Worm (Caenorhabditis elegans) whole organism, L4 larva: ENCODE results near the gene rab-18.

Experiments used
- F10B5.3 ChIP-seq: sonication (generic microtip); optimal IDR thresholded peaks from 2 replicates; lab custom pipeline; 2016; ENCODE audit warnings: mild to moderate bottlenecking, missing genetic modification characterization, missing compliant biosample characterization
- ZK546.5 ChIP-seq, 2 experiments: sonication (generic microtip); optimal IDR thresholded peaks; 2 replicates each; lab custom pipeline; 2017; ENCODE audit warnings: missing biosample characterization in 2 of 2, missing genetic modification characterization in 2 of 2
- ceh-20 ChIP-seq: fragments of 200-800 bp; sonication (Bioruptor generic); IDR thresholded peaks from 2 replicates; pipeline ENCODE4 v1.3.6; 2022; ENCODE audit warnings: missing genetic modification reagents, missing genetic modification characterization, missing compliant biosample characterization
- daf-12 ChIP-seq: fragments of 150-350 bp; optimal IDR thresholded peaks from 2 replicates; lab custom pipeline; 2014; ENCODE audit warnings: missing biosample characterization, missing genetic modification reagents, missing genetic modification characterization
- gei-8 ChIP-seq: fragments of 200-800 bp; sonication (Bioruptor generic); optimal IDR thresholded peaks from 2 replicates; lab custom pipeline; 2018; ENCODE audit warnings: mild to moderate bottlenecking, missing genetic modification characterization, missing compliant biosample characterization
- hif-1 ChIP-seq, 2 experiments: sonication (generic microtip); optimal IDR thresholded peaks; 2 replicates each; lab custom pipeline; 2016 to 2017; ENCODE audit warnings: missing compliant biosample characterization in 2 of 2, missing genetic modification characterization in 2 of 2, missing genetic modification reagents in 2 of 2, missing genotype in 2 of 2, mild to moderate bottlenecking in 1 of 2
- lin-15B ChIP-seq: fragments of 150-350 bp; sonication (generic microtip); optimal IDR thresholded peaks from 3 replicates; lab custom pipeline; 2014; ENCODE audit warnings: missing biosample characterization, missing genetic modification characterization
- mep-1 ChIP-seq: fragments of 150-350 bp; sonication (generic microtip); optimal IDR thresholded peaks from 3 replicates; lab custom pipeline; 2014; ENCODE audit warnings: missing biosample characterization, missing genetic modification characterization
- nhr-48 ChIP-seq: sonication (generic microtip); optimal IDR thresholded peaks from 2 replicates; lab custom pipeline; 2016; ENCODE audit warnings: mild to moderate bottlenecking, missing genetic modification characterization, missing compliant biosample characterization
- nhr-77 ChIP-seq: fragments of 150-350 bp; optimal IDR thresholded peaks from 2 replicates; lab custom pipeline; 2014; ENCODE audit warnings: missing biosample characterization, missing genetic modification characterization
- unc-39 ChIP-seq: sonication (generic microtip); optimal IDR thresholded peaks from 2 replicates; lab custom pipeline; 2017; ENCODE audit warnings: missing biosample characterization, missing genetic modification characterization

DNA sequence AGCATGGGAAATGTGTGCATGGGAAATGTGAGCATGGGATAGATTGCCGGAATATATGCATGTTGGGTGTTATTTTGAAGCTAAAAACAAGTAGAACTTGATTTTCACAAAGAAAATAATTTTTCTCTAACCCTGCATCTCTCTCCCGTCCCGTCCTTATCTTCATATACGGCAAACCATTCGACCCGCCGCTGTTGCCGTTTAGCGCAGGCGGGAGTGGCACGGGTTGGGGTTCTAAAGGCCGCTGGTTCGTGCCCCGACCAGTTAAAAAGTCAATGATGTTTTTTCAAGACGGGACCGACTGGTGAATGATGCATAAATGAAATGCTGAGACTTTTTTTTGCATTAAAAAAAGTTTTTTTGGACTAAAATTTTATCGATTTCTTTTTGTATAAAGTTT lies 41.7 kb upstream of the rab-18 start:
- no peak for TF ChIP-seq daf-12 (tag; lab: Kevin White, UChicago)
- no peak for TF ChIP-seq nhr-48 (tag; lab: Kevin White, UChicago)
- TF ChIP-seq hif-1 (tag; optimal IDR thresholded peaks at IDR 0.05; lab: Kevin White, UChicago) = peak in 1 of 2 experiments; percentile 11
- no peak for TF ChIP-seq lin-15B (tag; lab: Kevin White, UChicago)
- no peak for TF ChIP-seq ZK546.5 (tag; optimal IDR thresholded peaks at IDR 0.05; lab: Kevin White, UChicago)
- TF ChIP-seq gei-8 (GFP tag; lab: Kevin White, UChicago) = peak; percentile 29
- TF ChIP-seq ceh-20 (GFP tag; lab: Robert Waterston, UW) = peak; percentile 50; the same call in 1 of the 2 replicates
- no peak for TF ChIP-seq nhr-77 (tag; lab: Kevin White, UChicago)
- peak; percentile 50 for TF ChIP-seq mep-1 (tag; lab: Kevin White, UChicago)
- no peak for TF ChIP-seq F10B5.3
- no peak for TF ChIP-seq unc-39 (tag; lab: Kevin White, UChicago)
